Fruit fly (Drosophila melanogaster): ENCODE data around the gene pn.

Gene pn

DNA sequence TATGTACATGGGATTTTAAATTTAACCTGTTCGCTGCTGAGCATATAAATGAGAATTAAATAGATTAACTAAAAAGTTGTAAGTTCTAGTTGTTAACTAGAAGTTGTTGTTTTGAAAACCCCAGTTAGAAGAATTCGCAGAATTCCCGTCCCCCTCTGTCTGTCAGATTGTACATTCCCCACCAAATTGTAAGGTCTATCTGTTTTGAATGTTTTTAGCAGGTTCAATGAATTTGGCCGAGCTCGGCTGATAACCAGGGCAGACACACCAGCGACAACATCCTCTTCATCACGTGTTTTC lies 17.2 kb downstream of the pn start:
- TF ChIP-seq cyc (GFP tag; optimal IDR thresholded peaks at IDR 0.05) (no peak), svp (GFP tag) (peak; percentile 80), CG9139 (GFP tag; optimal IDR thresholded peaks at IDR 0.05) (no peak)

DNA sequence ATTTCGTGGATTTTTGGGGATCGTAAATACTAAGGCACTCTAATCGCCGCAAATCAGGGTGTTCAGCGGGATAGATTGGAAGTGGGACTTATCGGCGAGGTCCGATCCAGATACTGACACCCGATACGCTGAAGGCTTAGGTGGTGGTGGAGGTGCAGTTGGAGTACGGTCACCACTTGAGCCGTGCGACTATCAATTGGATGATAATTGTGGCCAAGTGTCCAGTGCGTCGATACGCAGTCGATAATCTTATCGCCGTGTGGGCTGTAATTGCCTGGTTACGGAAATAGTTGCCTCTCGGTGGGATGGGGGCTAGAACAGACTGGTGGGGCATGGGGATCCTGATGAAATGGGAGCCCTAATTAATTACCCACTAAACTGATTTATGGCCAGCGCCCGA lies 18.3 kb downstream of the pn start:
- TF ChIP-seq CG6792 (GFP tag; optimal IDR thresholded peaks at IDR 0.05) (no peak), svp (GFP tag) (peak; percentile 49)

DNA sequence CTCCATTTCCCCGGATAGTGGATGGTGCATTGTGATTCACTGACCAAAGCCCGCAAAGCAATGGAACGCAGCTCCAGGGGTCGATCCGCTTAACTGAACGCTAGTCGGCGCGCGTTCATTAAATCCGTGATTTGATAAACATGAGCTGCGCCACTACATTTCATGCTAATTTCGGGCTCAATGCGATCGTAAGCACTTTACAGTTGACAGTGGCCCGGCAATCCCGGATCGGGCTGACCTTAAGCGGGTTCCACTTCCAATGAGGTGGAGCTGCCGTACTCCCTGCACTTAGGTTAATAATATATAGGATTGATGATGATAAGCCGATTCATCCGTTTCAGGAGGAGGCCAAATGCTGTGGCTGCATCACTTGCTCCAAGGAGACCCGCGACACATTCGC lies 22.8 kb downstream of the pn start, which contains the start of gene FarO:
TSS of gene FarO (minus strand) at position 101 of the 400 bp plus-strand sequence.
- TF ChIP-seq CG8119 (GFP tag; IDR thresholded peaks at IDR 0.05) (no peak), CG11294 (GFP tag; IDR thresholded peaks at IDR 0.05) (no peak), Eip78C (GFP tag) (no peak), pdm3 (GFP tag; optimal IDR thresholded peaks at IDR 0.05) (no peak), Ets96B (tag; optimal IDR thresholded peaks at IDR 0.05) (no peak), Ets21C (GFP tag; optimal IDR thresholded peaks at IDR 0.05) (no peak), Blimp-1 (GFP tag; optimal IDR thresholded peaks at IDR 0.05) (no peak), CG1621 (tag; optimal IDR thresholded peaks at IDR 0.05) (no peak), Hr4 (GFP tag; optimal IDR thresholded peaks at IDR 0.05) (no peak), topi (GFP tag; optimal IDR thresholded peaks at IDR 0.05) (no peak), Sox14 (GFP tag; optimal IDR thresholded peaks at IDR 0.05) (no peak), CG6163 (GFP tag; IDR thresholded peaks at IDR 0.05) (no peak), CG6808 (GFP tag; optimal IDR thresholded peaks at IDR 0.05) (no peak), Met (GFP tag; optimal IDR thresholded peaks at IDR 0.05) (no peak), achi (GFP tag; optimal IDR thresholded peaks at IDR 0.05) (no peak)

DNA sequence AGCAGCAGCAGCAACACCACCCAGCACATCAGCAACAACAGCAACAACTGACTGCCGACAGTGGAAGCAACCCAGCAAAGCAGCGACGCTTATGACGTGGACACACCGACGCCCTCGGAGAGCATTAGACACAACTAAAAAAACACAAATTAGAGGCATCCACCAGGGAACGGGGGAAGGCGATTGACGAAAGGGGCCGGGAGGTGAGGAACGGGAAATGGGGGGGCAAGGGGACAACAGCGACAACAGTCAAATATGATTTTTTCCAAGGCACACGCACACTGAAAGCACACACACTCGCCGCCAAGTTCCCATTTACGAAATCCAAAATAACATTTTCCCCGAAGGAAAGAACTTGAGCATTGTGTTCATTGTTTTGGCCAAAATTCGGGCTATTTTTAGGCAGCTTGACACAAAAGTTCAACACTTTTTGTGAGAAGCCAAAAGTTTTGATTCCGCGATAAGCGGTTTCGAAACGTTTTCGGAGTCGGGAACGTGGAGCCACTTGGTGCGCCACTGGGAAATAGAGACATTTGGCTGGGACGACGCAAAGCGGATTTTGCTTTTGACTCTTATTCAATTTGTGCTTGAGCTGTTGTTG lies 27.7 kb downstream of the pn start:
- TF ChIP-seq vri (GFP tag; optimal IDR thresholded peaks at IDR 0.05) (no peak), dsx (GFP tag; optimal IDR thresholded peaks at IDR 0.05; ENCODE audit: poor library complexity, severe bottlenecking) (no peak), Blimp-1 (GFP tag; optimal IDR thresholded peaks at IDR 0.05) (no peak), CG3032 (tag; optimal IDR thresholded peaks at IDR 0.05) (no peak), pdm3 (GFP tag; optimal IDR thresholded peaks at IDR 0.05) (no peak), esn (GFP tag; optimal IDR thresholded peaks at IDR 0.05) (no peak), salr (GFP tag; optimal IDR thresholded peaks at IDR 0.05) (no peak), CG7368 (GFP tag; optimal IDR thresholded peaks at IDR 0.05) (no peak), Sox14 (GFP tag; optimal IDR thresholded peaks at IDR 0.05) (no peak), dac (GFP tag; optimal IDR thresholded peaks at IDR 0.05) (no peak), CG32006 (GFP tag; optimal IDR thresholded peaks at IDR 0.05) (peak; percentile 46), spab (GFP tag; optimal IDR thresholded peaks at IDR 0.05) (no peak), CG8319 (GFP tag; optimal IDR thresholded peaks at IDR 0.05) (no peak), CG6163 (GFP tag; IDR thresholded peaks at IDR 0.05) (no peak), CG10631 (GFP tag; optimal IDR thresholded peaks at IDR 0.05) (no peak), Hr4 (GFP tag; optimal IDR thresholded peaks at IDR 0.05) (no peak), Ets96B (tag; optimal IDR thresholded peaks at IDR 0.05) (no peak), Hr39 (GFP tag; optimal IDR thresholded peaks at IDR 0.05) (no peak), CG6792 (GFP tag; optimal IDR thresholded peaks at IDR 0.05) (no peak), CG16779 (tag; optimal IDR thresholded peaks at IDR 0.05) (no peak), CG9139 (GFP tag; optimal IDR thresholded peaks at IDR 0.05) (no peak), CG6276 (GFP tag; optimal IDR thresholded peaks at IDR 0.05) (peak; percentile 49), eg (GFP tag; IDR thresholded peaks at IDR 0.05) (peak; percentile 56; the same call in 1 of the 3 replicates), fd59A (GFP tag; optimal IDR thresholded peaks at IDR 0.05) (no peak), achi (GFP tag; optimal IDR thresholded peaks at IDR 0.05) (no peak), Hr38 (GFP tag; optimal IDR thresholded peaks at IDR 0.05) (no peak), CG15336 (GFP tag; IDR thresholded peaks at IDR 0.05) (no peak), svp (GFP tag) (peak; percentile 44), ss (GFP tag; optimal IDR thresholded peaks at IDR 0.05) (no peak), Sox102F (GFP tag; optimal IDR thresholded peaks at IDR 0.05) (no peak), CG11762 (GFP tag; optimal IDR thresholded peaks at IDR 0.05; ENCODE audit: insufficient read depth) (no peak), acj6 (GFP tag; optimal IDR thresholded peaks at IDR 0.05) (no peak), net (GFP tag; optimal IDR thresholded peaks at IDR 0.05) (no peak)

All from whole organism, prepupa.